Worm (Caenorhabditis elegans): ENCODE measurements around the gene cyc-2.2.

DNA sequence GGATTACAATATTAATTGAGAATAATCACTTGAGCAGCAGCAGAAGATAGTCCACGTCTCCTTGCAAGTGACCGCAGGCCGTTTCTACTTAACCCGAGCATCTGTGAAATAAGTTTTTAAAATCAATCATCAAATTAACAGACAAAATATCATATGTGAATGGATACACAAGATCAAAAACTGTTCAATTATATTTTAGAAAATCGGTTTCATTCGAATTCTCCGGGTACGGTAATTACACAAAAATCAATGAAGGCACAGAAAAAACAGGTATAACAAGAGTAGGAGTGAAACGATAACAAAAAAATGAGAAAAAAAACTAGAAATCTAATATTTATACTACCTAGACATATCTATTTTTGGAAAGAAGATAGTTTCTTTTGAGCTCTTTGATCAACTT lies 15.8 kb downstream of the cyc-2.2 start, which contains the start of gene mma-1:
- TF ChIP-seq unc-86 (tag; optimal IDR thresholded peaks at IDR 0.05): no peak
- no peak for TF ChIP-seq dmd-4 (tag; optimal IDR thresholded peaks at IDR 0.05; ENCODE audit: borderline replicate concordance)
- no peak for TF ChIP-seq rnt-1 (tag; optimal IDR thresholded peaks at IDR 0.05)
- TF ChIP-seq ttx-3 (tag; optimal IDR thresholded peaks at IDR 0.05): no peak
- no peak for TF ChIP-seq nhr-11 (tag; optimal IDR thresholded peaks at IDR 0.05)
